Fruit fly (Drosophila melanogaster) whole organism, prepupa: ENCODE measurements around the gene Hydr2.

Experiments
- CG10631 ChIP-seq: fragments of 200-800 bp; sonication (Bioruptor generic); optimal IDR thresholded peaks from 2 replicates; lab custom pipeline; 2016; ENCODE audit warnings: missing biosample characterization, missing genetic modification characterization
- CG10669 ChIP-seq: fragments of 200-800 bp; sonication (Bioruptor generic); optimal IDR thresholded peaks from 3 replicates; lab custom pipeline; 2018; ENCODE audit warnings: missing biosample characterization, mild to moderate bottlenecking, missing genetic modification characterization, moderate library complexity
- CG11902 ChIP-seq: fragments of 200-800 bp; sonication (Bioruptor generic); optimal IDR thresholded peaks from 3 replicates; lab custom pipeline; 2016; ENCODE audit warnings: missing biosample characterization, missing genetic modification characterization
- CG1621 ChIP-seq: fragments of 200-800 bp; sonication (Bioruptor generic); optimal IDR thresholded peaks from 3 replicates; lab custom pipeline; 2018; ENCODE audit warnings: missing biosample characterization, mild to moderate bottlenecking, missing genetic modification characterization
- CG16779 ChIP-seq: fragments of 200-800 bp; sonication (Bioruptor generic); optimal IDR thresholded peaks from 3 replicates; lab custom pipeline; 2017; ENCODE audit warnings: missing biosample characterization, mild to moderate bottlenecking, missing genetic modification characterization
- CG3032 ChIP-seq: fragments of 200-800 bp; optimal IDR thresholded peaks from 2 replicates; lab custom pipeline; 2019; ENCODE audit warnings: missing biosample characterization, mild to moderate bottlenecking, missing genetic modification characterization, moderate library complexity
- CG3919 ChIP-seq: fragments of 200-800 bp; sonication (Bioruptor generic); optimal IDR thresholded peaks from 3 replicates; lab custom pipeline; 2016; ENCODE audit warnings: missing biosample characterization, missing genetic modification characterization
- CG4318 ChIP-seq: fragments of 200-800 bp; sonication (Bioruptor generic); optimal IDR thresholded peaks from 3 replicates; lab custom pipeline; 2017; ENCODE audit warnings: missing biosample characterization, mild to moderate bottlenecking, missing genetic modification characterization
- CG6163 ChIP-seq: fragments of 200-800 bp; sonication (Bioruptor generic); IDR thresholded peaks from 3 replicates; pipeline ENCODE4 v1.3.6; 2022; ENCODE audit warnings: missing biosample characterization, missing genetic modification characterization
- CG6808 ChIP-seq: fragments of 200-800 bp; sonication (Bioruptor generic); optimal IDR thresholded peaks from 3 replicates; lab custom pipeline; 2017; ENCODE audit warnings: missing biosample characterization, missing genetic modification characterization, mild to moderate bottlenecking, moderate library complexity, missing genetic modification reagents
- CG6854 ChIP-seq: fragments of 200-800 bp; sonication (Bioruptor generic); optimal IDR thresholded peaks from 2 replicates; lab custom pipeline; 2017; ENCODE audit warnings: missing biosample characterization, mild to moderate bottlenecking, missing genetic modification characterization
- CG8119 ChIP-seq: fragments of 200-800 bp; sonication (Bioruptor generic); IDR thresholded peaks from 3 replicates; pipeline ENCODE4 v1.3.6; 2022; ENCODE audit warnings: missing biosample characterization, missing genetic modification characterization
- CG8319 ChIP-seq: fragments of 200-800 bp; sonication (Bioruptor generic); optimal IDR thresholded peaks from 3 replicates; lab custom pipeline; 2016; ENCODE audit warnings: missing biosample characterization, missing genetic modification characterization
- CG9139 ChIP-seq: fragments of 200-800 bp; sonication (Bioruptor generic); optimal IDR thresholded peaks from 3 replicates; lab custom pipeline; 2017; ENCODE audit warnings: missing biosample characterization, mild to moderate bottlenecking, missing genetic modification characterization
- Eip78C ChIP-seq: fragments of 200-800 bp; sonication (Bioruptor generic); peaks from one replicate; lab custom pipeline; 2016; ENCODE audit warnings: missing biosample characterization, missing genetic modification characterization
- Eip93F ChIP-seq: fragments of 200-800 bp; sonication (Bioruptor generic); optimal IDR thresholded peaks from 2 replicates; lab custom pipeline; 2016; ENCODE audit warnings: missing biosample characterization, mild to moderate bottlenecking, missing genetic modification characterization
- Ets96B ChIP-seq: fragments of 200-800 bp; optimal IDR thresholded peaks from 2 replicates; lab custom pipeline; 2019; ENCODE audit warnings: missing biosample characterization, mild to moderate bottlenecking, missing genetic modification characterization, moderate library complexity
- Hr38 ChIP-seq: sonication (Bioruptor generic); optimal IDR thresholded peaks from 2 replicates; lab custom pipeline; 2016; ENCODE audit warnings: missing biosample characterization, missing genetic modification characterization
- Lpt ChIP-seq: fragments of 200-800 bp; sonication (Bioruptor generic); optimal IDR thresholded peaks from 3 replicates; lab custom pipeline; 2016; ENCODE audit warnings: missing biosample characterization, missing genetic modification characterization
- Met ChIP-seq: fragments of 200-800 bp; sonication (Bioruptor generic); optimal IDR thresholded peaks from 3 replicates; lab custom pipeline; 2016; ENCODE audit warnings: missing biosample characterization, missing genetic modification characterization
- Smox ChIP-seq: fragments of 200-800 bp; sonication (Bioruptor generic); optimal IDR thresholded peaks from 3 replicates; lab custom pipeline; 2016; ENCODE audit warnings: missing biosample characterization, missing genetic modification characterization
- Sox102F ChIP-seq: fragments of 200-800 bp; sonication (Bioruptor generic); optimal IDR thresholded peaks from 2 replicates; lab custom pipeline; 2016; ENCODE audit warnings: missing biosample characterization, mild to moderate bottlenecking, missing genetic modification characterization
- Sox14 ChIP-seq: fragments of 200-800 bp; sonication (Bioruptor generic); optimal IDR thresholded peaks from 3 replicates; lab custom pipeline; 2016; ENCODE audit warnings: missing biosample characterization, missing genetic modification characterization
- Sox15 ChIP-seq: fragments of 200-800 bp; sonication (Bioruptor generic); optimal IDR thresholded peaks from 3 replicates; lab custom pipeline; 2016; ENCODE audit warnings: missing biosample characterization, missing genetic modification characterization
- achi ChIP-seq: fragments of 200-800 bp; sonication (Bioruptor generic); optimal IDR thresholded peaks from 3 replicates; lab custom pipeline; 2016; ENCODE audit warnings: missing biosample characterization, missing genetic modification characterization
- dsx ChIP-seq: fragments of 200-800 bp; optimal IDR thresholded peaks from 3 replicates; lab custom pipeline; 2019; ENCODE audit warnings: missing biosample characterization, mild to moderate bottlenecking, missing genetic modification characterization, moderate library complexity; ENCODE audit not compliant: poor library complexity, severe bottlenecking
- eg ChIP-seq: fragments of 200-800 bp; sonication (Bioruptor generic); IDR thresholded peaks from 3 replicates; pipeline ENCODE4 v1.3.6; 2022; ENCODE audit warnings: missing biosample characterization, missing genetic modification characterization
- esn ChIP-seq: fragments of 200-800 bp; sonication (Bioruptor generic); optimal IDR thresholded peaks from 2 replicates; lab custom pipeline; 2016; ENCODE audit warnings: missing biosample characterization, mild to moderate bottlenecking, missing genetic modification characterization, moderate library complexity
- fd85E ChIP-seq: fragments of 200-800 bp; sonication (Bioruptor generic); optimal IDR thresholded peaks from 3 replicates; lab custom pipeline; 2016; ENCODE audit warnings: missing biosample characterization, missing genetic modification characterization
- fkh ChIP-seq: fragments of 200-800 bp; sonication (Bioruptor generic); optimal IDR thresholded peaks from 3 replicates; lab custom pipeline; 2017; ENCODE audit warnings: missing biosample characterization, mild to moderate bottlenecking, missing genetic modification characterization, moderate library complexity
- lz ChIP-seq: fragments of 200-800 bp; sonication (Bioruptor generic); optimal IDR thresholded peaks from 3 replicates; lab custom pipeline; 2016; ENCODE audit warnings: missing biosample characterization, missing genetic modification characterization
- net ChIP-seq: fragments of 200-800 bp; sonication (Bioruptor generic); optimal IDR thresholded peaks from 3 replicates; lab custom pipeline; 2016; ENCODE audit warnings: missing biosample characterization, missing genetic modification characterization
- pdm3 ChIP-seq: fragments of 200-800 bp; sonication (Bioruptor generic); optimal IDR thresholded peaks from 3 replicates; lab custom pipeline; 2016; ENCODE audit warnings: missing biosample characterization, missing genetic modification characterization
- salr ChIP-seq, 2 experiments: fragments of 200-800 bp; sonication (Bioruptor generic); optimal IDR thresholded peaks; 3 replicates each; lab custom pipeline; 2016 to 2018; ENCODE audit warnings: missing biosample characterization in 2 of 2, missing genetic modification characterization in 2 of 2, mild to moderate bottlenecking in 1 of 2
- spab ChIP-seq: fragments of 200-800 bp; sonication (Bioruptor generic); optimal IDR thresholded peaks from 2 replicates; lab custom pipeline; 2017; ENCODE audit warnings: missing biosample characterization, mild to moderate bottlenecking, missing genetic modification characterization, missing genetic modification reagents
- ss ChIP-seq, 2 experiments: fragments of 200-800 bp; sonication (Bioruptor generic); optimal IDR thresholded peaks; 2 replicates in 1 of 2; 3 replicates in 1 of 2; lab custom pipeline; 2017 to 2018; ENCODE audit warnings: mild to moderate bottlenecking in 2 of 2, missing biosample characterization in 2 of 2, missing genetic modification characterization in 2 of 2, moderate library complexity in 1 of 2
- svp ChIP-seq: fragments of 200-800 bp; sonication (Bioruptor generic); peaks from one replicate; lab custom pipeline; 2016; ENCODE audit warnings: missing biosample characterization, missing genetic modification characterization
- topi ChIP-seq: fragments of 200-800 bp; sonication (Bioruptor generic); optimal IDR thresholded peaks from 3 replicates; lab custom pipeline; 2016; ENCODE audit warnings: missing biosample characterization, missing genetic modification characterization
- vri ChIP-seq: fragments of 200-800 bp; sonication (Bioruptor generic); optimal IDR thresholded peaks from 3 replicates; lab custom pipeline; 2016; ENCODE audit warnings: missing biosample characterization, mild to moderate bottlenecking, missing genetic modification characterization

Hydr2 gene

dm6 chr2L:3164257-3165021 lies 994 bp downstream of the Hydr2 start:
- TF ChIP-seq vri (GFP tag; lab: Kevin White, UChicago) (no peak), Eip78C (GFP tag; lab: Kevin White, UChicago) (peak; percentile 50), svp (GFP tag; lab: Kevin White, UChicago) (peak; percentile 80), CG16779 (peak; percentile 9)

- peak; percentile 15 for TF ChIP-seq dsx (GFP tag; lab: Kevin White, UChicago)
- TF ChIP-seq CG3919 (GFP tag; lab: Kevin White, UChicago) = no peak
- TF ChIP-seq Sox15 (GFP tag; lab: Kevin White, UChicago) = no peak
- TF ChIP-seq spab (GFP tag; lab: Kevin White, UChicago) = no peak
- no peak for TF ChIP-seq CG9139 (GFP tag; lab: Kevin White, UChicago)
- TF ChIP-seq svp (GFP tag; lab: Kevin White, UChicago) = peak; percentile 73
- peak; percentile 5 for TF ChIP-seq Eip93F (GFP tag; lab: Kevin White, UChicago)
- no peak for TF ChIP-seq CG6163 (GFP tag; lab: Robert Waterston, UW)
- TF ChIP-seq Lpt (GFP tag; lab: Kevin White, UChicago) = no peak
- TF ChIP-seq vri (GFP tag; lab: Kevin White, UChicago) = peak; percentile 100
Observed at dm6 chr2L:3165022-3165647, 1.7 kb downstream of the Hydr2 start.

- peak; percentile 71 for TF ChIP-seq svp (GFP tag; lab: Kevin White, UChicago)
- no peak for TF ChIP-seq CG10631 (GFP tag; lab: Kevin White, UChicago)
Observed at dm6 chr2L:3166710-3167109, 3.3 kb downstream of the Hydr2 start.

DNA sequence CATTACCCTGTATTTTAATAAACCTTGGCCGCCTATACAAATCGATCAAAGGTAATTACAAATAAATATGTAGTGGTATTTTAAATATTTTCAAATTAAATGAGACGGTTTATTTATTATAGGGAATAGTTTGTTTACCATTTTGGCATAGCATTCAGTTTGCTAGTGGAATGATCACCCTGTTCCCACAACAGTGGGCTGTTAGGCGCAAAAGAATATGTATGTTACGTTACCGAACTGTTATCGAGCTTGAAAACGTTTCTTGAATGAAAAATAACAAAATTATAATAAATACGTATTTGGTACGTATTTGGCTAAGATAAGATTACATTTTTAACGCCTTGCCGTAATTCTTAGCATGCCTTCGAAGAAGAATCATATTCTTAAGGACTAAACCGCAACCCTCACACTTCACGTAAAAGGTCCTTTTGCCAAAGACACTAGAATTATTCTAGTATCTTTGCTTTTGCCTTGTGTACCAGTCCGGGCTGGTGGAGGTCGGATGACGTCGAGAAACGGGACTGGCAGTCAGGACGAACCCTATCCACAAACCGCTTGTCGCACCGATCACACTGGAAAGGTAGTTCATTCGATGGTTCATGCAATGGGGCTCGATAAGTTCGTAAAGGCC lies 7.6 kb downstream of the Hydr2 start, which contains the start of gene CG44002:
Gene CG44002, minus strand, starts transcription at position 144 of the 631 bp plus-strand sequence.
- no peak for TF ChIP-seq Eip93F (GFP tag; lab: Kevin White, UChicago)
- peak; percentile 2 for TF ChIP-seq esn (GFP tag; lab: Kevin White, UChicago)
- no peak for TF ChIP-seq pdm3
- TF ChIP-seq ss (GFP tag; optimal IDR thresholded peaks at IDR 0.05; lab: Kevin White, UChicago) = no peak
- TF ChIP-seq vri (GFP tag; lab: Kevin White, UChicago) = no peak
- no peak for TF ChIP-seq CG8319 (GFP tag; lab: Kevin White, UChicago)
- TF ChIP-seq dsx (GFP tag; lab: Kevin White, UChicago) = no peak
- TF ChIP-seq Ets96B = no peak
- TF ChIP-seq CG10669 = no peak
- no peak for TF ChIP-seq CG6808 (GFP tag; lab: Kevin White, UChicago)
- no peak for TF ChIP-seq Hr38 (GFP tag; lab: Kevin White, UChicago)
- TF ChIP-seq Lpt (GFP tag; lab: Kevin White, UChicago) = no peak
- TF ChIP-seq CG9139 (GFP tag; lab: Kevin White, UChicago) = no peak
- no peak for TF ChIP-seq lz (GFP tag; lab: Kevin White, UChicago)
- no peak for TF ChIP-seq CG4318 (GFP tag; lab: Kevin White, UChicago)
- TF ChIP-seq CG6163 (GFP tag; lab: Robert Waterston, UW) = no peak
- TF ChIP-seq net (GFP tag; lab: Kevin White, UChicago) = no peak
- no peak for TF ChIP-seq Smox
- peak; percentile 17 for TF ChIP-seq Met (GFP tag; lab: Kevin White, UChicago)
- TF ChIP-seq fkh (GFP tag; lab: Kevin White, UChicago) = peak; percentile 74
- TF ChIP-seq Sox14 (GFP tag; lab: Kevin White, UChicago) = no peak
- no peak for TF ChIP-seq fd85E (GFP tag; lab: Kevin White, UChicago)
- TF ChIP-seq CG1621 (tag; lab: Kevin White, UChicago) = no peak
- TF ChIP-seq spab (GFP tag; lab: Kevin White, UChicago) = no peak
- TF ChIP-seq topi (GFP tag; lab: Kevin White, UChicago) = no peak
- no peak for TF ChIP-seq CG11902 (GFP tag; lab: Kevin White, UChicago)
- no peak for TF ChIP-seq Sox102F (GFP tag; lab: Kevin White, UChicago)
- TF ChIP-seq Eip78C (GFP tag; lab: Kevin White, UChicago) = peak; percentile 51
- no peak for TF ChIP-seq eg (GFP tag; lab: Robert Waterston, UW)
- no peak for TF ChIP-seq salr (GFP tag; optimal IDR thresholded peaks at IDR 0.05; lab: Kevin White, UChicago)
- TF ChIP-seq achi = no peak
- TF ChIP-seq CG3032 (tag; lab: Kevin White, UChicago) = no peak
- TF ChIP-seq CG8119 (GFP tag; lab: Robert Waterston, UW) = no peak
- no peak for TF ChIP-seq CG6854 (GFP tag; lab: Kevin White, UChicago)
